Worm (Caenorhabditis elegans): ENCODE measurements around the gene jmjd-2.

ce11 chrII:14251400-14251940, 8.1 kb upstream of the jmjd-2 start:
- no peak for TF ChIP-seq dve-1 (tag; optimal IDR thresholded peaks at IDR 0.05)
- TF ChIP-seq C08G9.2 (tag; optimal IDR thresholded peaks at IDR 0.05): peak; percentile 61
- TF ChIP-seq ahr-1 (tag; optimal IDR thresholded peaks at IDR 0.05): peak; percentile 39
- no peak for TF ChIP-seq nhr-11 (tag; optimal IDR thresholded peaks at IDR 0.05)
- peak; percentile 97 for TF ChIP-seq hlh-30 (tag; optimal IDR thresholded peaks at IDR 0.05; ENCODE audit: insufficient read depth)
- TF ChIP-seq pag-3 (tag; optimal IDR thresholded peaks at IDR 0.05; ENCODE audit: borderline replicate concordance): no peak
- no peak for TF ChIP-seq fkh-10 (GFP tag; optimal IDR thresholded peaks at IDR 0.05)
- peak; percentile 93 for TF ChIP-seq ceh-18 (tag; optimal IDR thresholded peaks at IDR 0.05)
- no peak for TF ChIP-seq npax-4 (tag; optimal IDR thresholded peaks at IDR 0.05)
- TF ChIP-seq ama-1 (optimal IDR thresholded peaks at IDR 0.05): peak; percentile 90
- TF ChIP-seq pha-4 (tag; optimal IDR thresholded peaks at IDR 0.05): no peak
- TF ChIP-seq hlh-13 (GFP tag; optimal IDR thresholded peaks at IDR 0.05): no peak
- peak; percentile 94 for TF ChIP-seq nfya-1 (tag; optimal IDR thresholded peaks at IDR 0.05)
- peak; percentile 99 for TF ChIP-seq madf-2 (tag; optimal IDR thresholded peaks at IDR 0.05)

Data from whole organism, late embryonic.